Worm (Caenorhabditis elegans) whole organism, young adult: ENCODE data around the gene R01H10.4.

Source experiments
- B0035.1 ChIP-seq: sonication (generic microtip); optimal IDR thresholded peaks from 2 replicates; lab custom pipeline; 2016; ENCODE audit warnings: missing genetic modification characterization, mild to moderate bottlenecking, missing compliant biosample characterization, missing genotype, missing genetic modification reagents
- B0261.1 ChIP-seq: sonication (generic microtip); optimal IDR thresholded peaks from 2 replicates; lab custom pipeline; 2016; ENCODE audit warnings: mild to moderate bottlenecking, missing genetic modification characterization, moderate library complexity, missing compliant biosample characterization
- B0336.3 ChIP-seq: fragments of 200-800 bp; sonication (Bioruptor generic); IDR thresholded peaks from 2 replicates; pipeline ENCODE4 v1.3.6; 2022; ENCODE audit warnings: missing genetic modification characterization, missing compliant biosample characterization
- D2030.7 ChIP-seq: fragments of 200-800 bp; sonication (Bioruptor generic); IDR thresholded peaks from 2 replicates; pipeline ENCODE4 v1.3.6; 2022; ENCODE audit warnings: missing genetic modification reagents, missing genetic modification characterization, missing compliant biosample characterization
- F22D6.2 ChIP-seq: sonication (generic microtip); optimal IDR thresholded peaks from 2 replicates; lab custom pipeline; 2016; ENCODE audit warnings: mild to moderate bottlenecking, missing genetic modification characterization, missing compliant biosample characterization
- F39B2.1 ChIP-seq: fragments of 200-800 bp; sonication (Bioruptor generic); IDR thresholded peaks from 2 replicates; pipeline ENCODE4 v1.3.6; 2022; ENCODE audit warnings: missing genetic modification reagents, missing genetic modification characterization, missing compliant biosample characterization
- F55B11.4 ChIP-seq: sonication (generic microtip); optimal IDR thresholded peaks from 2 replicates; lab custom pipeline; 2016; ENCODE audit warnings: missing compliant biosample characterization, missing genetic modification characterization, borderline replicate concordance; ENCODE audit not compliant: insufficient read depth
- Y53F4B.3 ChIP-seq: fragments of 200-800 bp; sonication (Bioruptor generic); IDR thresholded peaks from 2 replicates; pipeline ENCODE4 v1.3.6; 2022; ENCODE audit warnings: missing genetic modification reagents, missing genetic modification characterization, missing compliant biosample characterization
- Y56A3A.18 ChIP-seq: fragments of 200-800 bp; sonication (Bioruptor generic); IDR thresholded peaks from 2 replicates; pipeline ENCODE4 v1.3.6; 2022; ENCODE audit warnings: missing genetic modification reagents, missing genetic modification characterization, missing compliant biosample characterization
- Y79H2A.3 ChIP-seq: fragments of 200-800 bp; sonication (Bioruptor generic); conservative IDR thresholded peaks from 2 replicates; pipeline ENCODE4 v1.3.6; 2022; ENCODE audit warnings: missing genetic modification reagents, missing genetic modification characterization, missing compliant biosample characterization
- ama-1 ChIP-seq, 3 experiments: fragments of 150-350 bp in 1 of 3; sonication (generic microtip) in 2 of 3; optimal IDR thresholded peaks; 2 replicates each; lab custom pipeline; 2014 to 2018; ENCODE audit warnings: missing biosample characterization in 2 of 3, missing genetic modification characterization in 2 of 3, missing genetic modification reagents in 2 of 3
- aptf-2 ChIP-seq: fragments of 200-800 bp; sonication (Bioruptor generic); conservative IDR thresholded peaks from 2 replicates; pipeline ENCODE4 v1.3.6; 2022; ENCODE audit warnings: missing genetic modification reagents, missing genetic modification characterization, missing compliant biosample characterization
- athp-1 ChIP-seq: sonication (generic microtip); optimal IDR thresholded peaks from 2 replicates; lab custom pipeline; 2017; ENCODE audit warnings: mild to moderate bottlenecking, missing genetic modification characterization, missing compliant biosample characterization
- attf-3 ChIP-seq: fragments of 200-800 bp; sonication (Bioruptor generic); conservative IDR thresholded peaks from 2 replicates; pipeline ENCODE4 v1.3.6; 2022; ENCODE audit warnings: missing genetic modification reagents, missing genetic modification characterization, missing compliant biosample characterization
- bed-1 ChIP-seq: fragments of 200-800 bp; sonication (Bioruptor generic); IDR thresholded peaks from 2 replicates; pipeline ENCODE4 v1.3.6; 2022; ENCODE audit warnings: missing genetic modification reagents, missing genetic modification characterization, missing compliant biosample characterization
- cebp-1 ChIP-seq, 2 experiments: fragments of 200-800 bp in 1 of 2; sonication (Bioruptor generic) in 1 of 2; sonication (generic microtip) in 1 of 2; IDR thresholded peaks in 1 of 2; optimal IDR thresholded peaks in 1 of 2; 2 replicates each; pipeline versions ENCODE4 v1.3.6 to Lab custom; 2017 to 2022; ENCODE audit warnings: missing compliant biosample characterization in 2 of 2, missing genetic modification characterization in 2 of 2, mild to moderate bottlenecking in 1 of 2, missing genetic modification reagents in 1 of 2, moderate library complexity in 1 of 2
- cebp-2 ChIP-seq: fragments of 200-800 bp; sonication (Bioruptor generic); IDR thresholded peaks from 2 replicates; pipeline ENCODE4 v1.3.6; 2022; ENCODE audit warnings: missing genetic modification characterization, missing compliant biosample characterization
- chd-7 ChIP-seq: sonication (generic microtip); optimal IDR thresholded peaks from 2 replicates; lab custom pipeline; 2016; ENCODE audit warnings: mild to moderate bottlenecking, missing genetic modification characterization, moderate library complexity, missing compliant biosample characterization
- egl-44 ChIP-seq: fragments of 200-800 bp; sonication (Bioruptor generic); IDR thresholded peaks from 2 replicates; pipeline ENCODE4 v1.3.6; 2022; ENCODE audit warnings: missing genetic modification reagents, missing genetic modification characterization, missing compliant biosample characterization
- ekl-4 ChIP-seq: fragments of 200-800 bp; sonication (Bioruptor generic); IDR thresholded peaks from 2 replicates; pipeline ENCODE4 v1.3.6; 2022; ENCODE audit warnings: missing genetic modification reagents, missing genetic modification characterization, missing compliant biosample characterization
- him-1 ChIP-seq: sonication (generic microtip); optimal IDR thresholded peaks from 2 replicates; lab custom pipeline; 2016; ENCODE audit warnings: missing genotype, missing genetic modification reagents, missing genetic modification characterization, missing compliant biosample characterization
- hlh-26 ChIP-seq: fragments of 200-800 bp; sonication (Bioruptor generic); conservative IDR thresholded peaks from 2 replicates; pipeline ENCODE4 v1.3.6; 2022; ENCODE audit warnings: missing genetic modification reagents, missing genetic modification characterization, missing compliant biosample characterization
- hmg-20 ChIP-seq: fragments of 200-800 bp; sonication (Bioruptor generic); IDR thresholded peaks from 2 replicates; pipeline ENCODE4 v1.3.6; 2022; ENCODE audit warnings: missing genetic modification reagents, missing genetic modification characterization, missing compliant biosample characterization
- hrde-1 ChIP-seq: sonication (generic microtip); optimal IDR thresholded peaks from 2 replicates; lab custom pipeline; 2016; ENCODE audit warnings: missing genetic modification characterization, mild to moderate bottlenecking, missing compliant biosample characterization, moderate library complexity, missing genotype, missing genetic modification reagents, borderline replicate concordance
- lsy-27 ChIP-seq: sonication (generic microtip); optimal IDR thresholded peaks from 2 replicates; lab custom pipeline; 2017; ENCODE audit warnings: missing genetic modification characterization, mild to moderate bottlenecking, missing compliant biosample characterization, antibody characterized with exemption, missing genotype, borderline replicate concordance; ENCODE audit not compliant: insufficient read depth
- madf-8 ChIP-seq: fragments of 200-800 bp; sonication (Bioruptor generic); conservative IDR thresholded peaks from 2 replicates; pipeline ENCODE4 v1.3.6; 2022; ENCODE audit warnings: missing genetic modification reagents, missing genetic modification characterization, missing compliant biosample characterization
- nfyb-1 ChIP-seq: fragments of 200-800 bp; sonication (Bioruptor generic); IDR thresholded peaks from 2 replicates; pipeline ENCODE4 v1.3.6; 2022; ENCODE audit warnings: missing genetic modification reagents, missing genetic modification characterization, missing compliant biosample characterization
- nhr-27 ChIP-seq: fragments of 200-800 bp; sonication (Bioruptor generic); optimal IDR thresholded peaks from 2 replicates; lab custom pipeline; 2018; ENCODE audit warnings: mild to moderate bottlenecking, missing genetic modification characterization, moderate library complexity, missing compliant biosample characterization
- nhr-80 ChIP-seq: sonication (generic microtip); optimal IDR thresholded peaks from 2 replicates; lab custom pipeline; 2016; ENCODE audit warnings: missing genetic modification characterization, missing compliant biosample characterization
- pha-4 ChIP-seq: fragments of 150-350 bp; sonication (generic microtip); optimal IDR thresholded peaks from 2 replicates; lab custom pipeline; 2014; ENCODE audit warnings: missing biosample characterization, missing genetic modification reagents, missing genetic modification characterization
- rcor-1 ChIP-seq: fragments of 200-800 bp; sonication (Bioruptor generic); IDR thresholded peaks from 2 replicates; pipeline ENCODE4 v1.3.6; 2022; ENCODE audit warnings: missing genetic modification reagents, missing genetic modification characterization, missing compliant biosample characterization
- rec-8 ChIP-seq, 2 experiments: sonication (generic microtip); optimal IDR thresholded peaks; 2 replicates each; lab custom pipeline; 2016; ENCODE audit warnings: mild to moderate bottlenecking in 2 of 2, missing genetic modification characterization in 2 of 2, missing genetic modification reagents in 2 of 2, missing genotype in 2 of 2, missing biosample characterization in 1 of 2, missing compliant biosample characterization in 1 of 2, moderate library complexity in 1 of 2
- rpc-1 ChIP-seq, 2 experiments: fragments of 150-350 bp in 1 of 2; sonication (generic microtip) in 1 of 2; optimal IDR thresholded peaks; 2 replicates each; lab custom pipeline; 2014 to 2018; ENCODE audit warnings: missing biosample characterization in 1 of 2, missing genetic modification characterization in 1 of 2, missing genetic modification reagents in 1 of 2, missing genotype in 1 of 2
- sdz-38 ChIP-seq: sonication (generic microtip); optimal IDR thresholded peaks from 2 replicates; lab custom pipeline; 2016; ENCODE audit warnings: missing genotype, missing genetic modification characterization, missing compliant biosample characterization
- snpc-4 ChIP-seq, 5 experiments: fragments of 150-350 bp in 1 of 5; sonication (generic microtip) in 4 of 5; optimal IDR thresholded peaks; 2 replicates each; lab custom pipeline; 2014 to 2018; ENCODE audit warnings: missing genetic modification characterization in 5 of 5, missing biosample characterization in 3 of 5, antibody characterized with exemption in 2 of 5, mild to moderate bottlenecking in 2 of 5, missing compliant biosample characterization in 2 of 5, missing genotype in 2 of 5, moderate library complexity in 2 of 5, missing genetic modification reagents in 1 of 5
- somi-1 ChIP-seq: fragments of 200-800 bp; sonication (Bioruptor generic); optimal IDR thresholded peaks from 2 replicates; lab custom pipeline; 2018; ENCODE audit warnings: mild to moderate bottlenecking, missing genetic modification characterization, missing compliant biosample characterization
- zim-3 ChIP-seq: sonication (generic microtip); optimal IDR thresholded peaks from 2 replicates; lab custom pipeline; 2017; ENCODE audit warnings: mild to moderate bottlenecking, missing genetic modification characterization, moderate library complexity, missing compliant biosample characterization
- ztf-22 ChIP-seq: fragments of 200-800 bp; sonication (Bioruptor generic); optimal IDR thresholded peaks from 2 replicates; lab custom pipeline; 2018; ENCODE audit warnings: mild to moderate bottlenecking, missing genetic modification characterization, moderate library complexity, missing compliant biosample characterization
- ztf-25 ChIP-seq: fragments of 200-800 bp; sonication (Bioruptor generic); IDR thresholded peaks from 2 replicates; pipeline ENCODE4 v1.3.6; 2022; ENCODE audit warnings: missing genetic modification reagents, missing genetic modification characterization, missing compliant biosample characterization
- ztf-26 ChIP-seq: sonication (generic microtip); optimal IDR thresholded peaks from 2 replicates; lab custom pipeline; 2017; ENCODE audit warnings: missing genetic modification characterization, missing compliant biosample characterization
- ztf-28 ChIP-seq: fragments of 200-800 bp; sonication (Bioruptor generic); IDR thresholded peaks from 2 replicates; pipeline ENCODE4 v1.3.6; 2022; ENCODE audit warnings: missing genetic modification reagents, missing genetic modification characterization, missing compliant biosample characterization

R01H10.4 gene

DNA sequence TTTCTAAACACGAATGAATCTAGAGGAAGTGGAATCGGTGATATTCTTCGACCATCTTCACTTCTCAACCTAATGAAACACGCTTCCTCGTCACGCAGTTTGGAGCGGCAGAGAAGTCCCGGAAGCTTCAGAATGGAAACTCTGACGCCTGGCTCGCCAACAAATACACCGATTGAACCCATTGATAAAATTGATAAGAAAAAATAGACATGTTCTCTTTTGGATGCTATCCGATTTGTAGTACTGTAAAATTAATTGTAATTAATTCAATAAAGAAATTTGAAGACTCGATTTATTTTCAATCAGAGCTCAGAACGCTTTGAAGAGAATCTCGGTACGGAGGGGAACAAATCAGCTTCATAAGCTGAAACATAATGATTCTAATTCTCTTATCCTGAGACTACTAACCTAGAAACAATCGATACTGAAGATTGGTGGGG lies 40.1 kb upstream of the R01H10.4 start (continued):
- TF ChIP-seq snpc-4 (GFP tag; optimal IDR thresholded peaks at IDR 0.05; lab: Kevin White, UChicago) (no peak), snpc-4 (tag; optimal IDR thresholded peaks at IDR 0.05; lab: Kevin White, UChicago) (peak in 3 of 4 experiments; percentile 1 to 54 (median 52)), chd-7 (tag; lab: Kevin White, UChicago) (peak; percentile 89), madf-8 (0 out of 2 replicates have a peak, but pooled peaks have one; percentile 13), ekl-4 (GFP tag; lab: Robert Waterston, UW) (peak; percentile 82), cebp-2 (peak; percentile 52; the same call in 1 of the 2 replicates), him-1 (tag; lab: Kevin White, UChicago) (no peak), nfyb-1 (peak; percentile 89), Y79H2A.3 (GFP tag; lab: Robert Waterston, UW) (0 out of 2 replicates have a peak, but pooled peaks have one; percentile 42), pha-4 (no peak), nhr-27 (tag; lab: Kevin White, UChicago) (no peak), ztf-25 (GFP tag; lab: Robert Waterston, UW) (no peak), lsy-27 (no peak)

ce11 chrIII:10215882-10216281 lies 38.7 kb upstream of the R01H10.4 start:
- TF ChIP-seq rcor-1 (GFP tag; lab: Robert Waterston, UW) (no peak), cebp-1 (GFP tag; IDR thresholded peaks at IDR 0.05; lab: Robert Waterston, UW) (no peak), cebp-1 (tag; optimal IDR thresholded peaks at IDR 0.05; lab: Kevin White, UChicago) (no peak), ztf-25 (GFP tag; lab: Robert Waterston, UW) (no peak), ekl-4 (GFP tag; lab: Robert Waterston, UW) (no peak)

- TF ChIP-seq cebp-2 (no peak), rec-8 (tag; optimal IDR thresholded peaks at IDR 0.05; lab: Kevin White, UChicago) (no peak), bed-1 (GFP tag; lab: Robert Waterston, UW) (no peak), B0261.1 (tag; lab: Kevin White, UChicago) (no peak), somi-1 (GFP tag; lab: Kevin White, UChicago) (no peak), F22D6.2 (tag; lab: Kevin White, UChicago) (peak; percentile 75), chd-7 (tag; lab: Kevin White, UChicago) (peak; percentile 37), hmg-20 (no peak), hrde-1 (tag; lab: Kevin White, UChicago) (no peak), hlh-26 (no peak), ztf-22 (GFP tag; lab: Kevin White, UChicago) (peak; percentile 52), sdz-38 (tag; lab: Kevin White, UChicago) (no peak), Y53F4B.3 (GFP tag; lab: Robert Waterston, UW) (no peak), nhr-80 (tag; lab: Kevin White, UChicago) (peak; percentile 95), ama-1 (optimal IDR thresholded peaks at IDR 0.05; lab: Kevin White, UChicago) (no peak), ama-1 (GFP tag; optimal IDR thresholded peaks at IDR 0.05; lab: Kevin White, UChicago) (no peak), aptf-2 (GFP tag; lab: Robert Waterston, UW) (no peak), egl-44 (GFP tag; lab: Robert Waterston, UW) (no peak), pha-4 (no peak), F39B2.1 (GFP tag; lab: Robert Waterston, UW) (no peak), ztf-28 (GFP tag; lab: Robert Waterston, UW) (no peak), D2030.7 (GFP tag; lab: Robert Waterston, UW) (no peak), zim-3 (tag; lab: Kevin White, UChicago) (no peak), ztf-26 (tag; lab: Kevin White, UChicago) (peak; percentile 7), B0336.3 (GFP tag; lab: Robert Waterston, UW) (no peak), athp-1 (tag; lab: Kevin White, UChicago) (peak; percentile 53), rpc-1 (optimal IDR thresholded peaks at IDR 0.05; lab: Kevin White, UChicago) (no peak), rpc-1 (tag; optimal IDR thresholded peaks at IDR 0.05; lab: Kevin White, UChicago) (no peak), F55B11.4 (tag; lab: Kevin White, UChicago) (no peak), him-1 (tag; lab: Kevin White, UChicago) (no peak), B0035.1 (peak; percentile 49), Y56A3A.18 (GFP tag; lab: Robert Waterston, UW) (no peak), attf-3 (GFP tag; lab: Robert Waterston, UW) (no peak)
These were observed 37.9 kb upstream of the R01H10.4 start, which contains the start of gene cts-1 for ce11 chrIII:10216585-10217278. Gene cts-1, minus strand, starts transcription at chrIII:10216635.
